Worm (Caenorhabditis elegans): ENCODE measurements around the gene Y116A8C.27.

The Y116A8C.27 gene

DNA sequence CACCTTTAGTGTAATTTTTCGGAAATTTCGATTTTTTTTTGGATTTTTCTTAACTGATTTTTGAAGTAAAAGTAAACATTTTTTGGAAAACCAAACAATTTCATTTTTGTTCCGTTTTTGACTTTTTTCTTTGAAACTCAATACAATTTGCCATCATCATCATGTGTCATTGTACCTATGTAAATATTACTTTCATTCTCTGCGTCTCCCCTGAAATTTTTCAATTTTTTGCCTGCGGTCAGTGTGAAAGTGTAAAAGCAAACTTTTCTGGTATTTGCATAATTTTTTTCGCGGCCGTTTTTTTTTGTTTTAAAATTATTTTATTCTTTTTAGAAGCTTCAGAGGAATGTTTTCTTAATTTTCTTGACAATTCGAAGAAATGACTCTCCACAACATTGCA lies 2.4 kb downstream of the Y116A8C.27 start, which contains the start of gene Y116A8C.29:
Gene Y116A8C.29, plus strand, starts transcription at position 328 of the 400 bp plus-strand sequence.
- no peak for TF ChIP-seq ahr-1 (tag; optimal IDR thresholded peaks at IDR 0.05)
- no peak for TF ChIP-seq fax-1 (tag; optimal IDR thresholded peaks at IDR 0.05)
- TF ChIP-seq zip-5 (tag; optimal IDR thresholded peaks at IDR 0.05): no peak
- TF ChIP-seq unc-55 (GFP tag; optimal IDR thresholded peaks at IDR 0.05): no peak
- no peak for TF ChIP-seq ceh-34 (tag; optimal IDR thresholded peaks at IDR 0.05)
- TF ChIP-seq elt-4 (tag; optimal IDR thresholded peaks at IDR 0.05): no peak
- TF ChIP-seq hlh-15 (tag; optimal IDR thresholded peaks at IDR 0.05): no peak
- no peak for TF ChIP-seq tbx-2 (tag; optimal IDR thresholded peaks at IDR 0.05)
- no peak for TF ChIP-seq mec-3 (tag; optimal IDR thresholded peaks at IDR 0.05; ENCODE audit: borderline replicate concordance)
- TF ChIP-seq elt-2 (tag; optimal IDR thresholded peaks at IDR 0.05): no peak

DNA sequence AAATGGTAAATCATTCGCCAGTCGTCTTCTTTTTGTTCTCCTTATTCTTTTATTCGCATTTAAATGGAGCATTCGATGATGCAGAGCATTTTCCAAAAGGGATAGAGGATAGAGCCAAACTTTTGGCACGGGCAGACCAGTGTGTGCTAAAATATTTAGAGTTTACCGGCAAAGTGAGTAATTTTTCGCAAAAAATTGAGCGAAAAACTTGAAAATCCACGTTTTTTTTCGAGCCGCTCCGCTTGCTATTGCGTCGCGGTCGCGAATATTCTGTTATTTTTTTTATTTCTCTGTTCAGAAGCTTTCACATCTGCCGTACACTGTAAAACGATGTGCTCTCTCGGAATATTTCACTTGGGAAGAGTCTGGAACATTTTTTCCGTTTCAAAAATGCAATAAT lies 7.2 kb downstream of the Y116A8C.27 start, which contains the start of gene Y116A8C.43:
Gene Y116A8C.43, plus strand, starts transcription at position 3 of the 400 bp plus-strand sequence.
- TF ChIP-seq ceh-24 (tag; optimal IDR thresholded peaks at IDR 0.05) (no peak), hlh-13 (GFP tag; optimal IDR thresholded peaks at IDR 0.05) (no peak), hlh-15 (tag; optimal IDR thresholded peaks at IDR 0.05) (no peak), dmd-4 (tag; optimal IDR thresholded peaks at IDR 0.05; ENCODE audit: borderline replicate concordance) (no peak), C38D4.7 (GFP tag; optimal IDR thresholded peaks at IDR 0.05) (no peak), ceh-6 (GFP tag; optimal IDR thresholded peaks at IDR 0.05) (no peak), ceh-18 (tag; optimal IDR thresholded peaks at IDR 0.05) (no peak), dve-1 (tag; optimal IDR thresholded peaks at IDR 0.05) (no peak), ceh-9 (tag; optimal IDR thresholded peaks at IDR 0.05) (no peak), che-1 (tag; optimal IDR thresholded peaks at IDR 0.05) (no peak), hlh-30 (tag; optimal IDR thresholded peaks at IDR 0.05; ENCODE audit: insufficient read depth) (no peak), tbx-2 (tag; optimal IDR thresholded peaks at IDR 0.05) (no peak), fkh-10 (GFP tag; optimal IDR thresholded peaks at IDR 0.05) (no peak), C08G9.2 (tag; optimal IDR thresholded peaks at IDR 0.05) (no peak), lim-6 (tag; optimal IDR thresholded peaks at IDR 0.05) (no peak)

DNA sequence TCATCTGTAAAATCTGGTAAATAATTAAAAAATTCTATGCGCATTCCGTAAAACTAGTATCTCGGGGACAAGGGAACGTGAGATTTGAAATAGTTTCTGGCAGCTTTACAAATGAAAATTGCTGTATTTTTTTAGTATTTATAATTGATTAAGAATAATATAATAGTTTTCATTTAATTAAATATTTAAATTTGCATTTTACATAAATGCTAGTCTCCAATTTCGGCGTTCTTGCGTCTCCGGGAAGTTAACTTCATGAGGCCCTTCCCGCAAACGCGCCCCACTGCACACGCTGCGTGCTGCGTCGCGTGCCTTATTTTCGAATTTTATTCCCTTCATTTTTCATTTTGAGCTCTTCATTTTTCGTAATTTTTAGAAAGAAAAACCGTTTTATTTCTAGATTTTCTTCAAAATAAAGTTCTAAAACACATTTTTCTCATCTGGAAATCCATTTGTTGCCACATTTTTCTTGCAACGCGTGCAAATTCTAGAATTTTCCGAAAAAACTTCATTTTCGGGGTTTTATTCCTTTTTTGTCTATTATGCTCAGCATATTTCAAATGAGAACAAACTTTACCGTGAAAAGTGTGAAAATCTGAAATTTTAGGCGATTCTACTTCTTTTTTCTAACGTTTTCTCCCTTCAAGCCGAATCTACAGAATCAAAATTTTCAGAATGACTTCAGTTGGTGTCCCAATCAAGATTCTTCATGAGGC lies 8.5 kb downstream of the Y116A8C.27 start, which contains the start of the genes snx-13 and snr-1:
Gene snx-13, minus strand, starts transcription at position 55 of the 716 bp plus-strand sequence.
Gene snr-1, plus strand, starts transcription at position 666 of the 716 bp plus-strand sequence.
- TF ChIP-seq ceh-34 (tag; optimal IDR thresholded peaks at IDR 0.05): peak; percentile 95
- peak; percentile 79 for TF ChIP-seq pat-9 (tag; optimal IDR thresholded peaks at IDR 0.05)
- TF ChIP-seq fax-1 (tag; optimal IDR thresholded peaks at IDR 0.05): peak; percentile 96
- TF ChIP-seq C08G9.2 (tag; optimal IDR thresholded peaks at IDR 0.05): peak; percentile 94
- peak; percentile 45 for TF ChIP-seq sox-2 (GFP tag; IDR thresholded peaks at IDR 0.05)
- TF ChIP-seq ceh-31 (tag; optimal IDR thresholded peaks at IDR 0.05): peak; percentile 99
- peak; percentile 47 for TF ChIP-seq nfya-1 (tag; optimal IDR thresholded peaks at IDR 0.05)
- TF ChIP-seq dve-1 (tag; optimal IDR thresholded peaks at IDR 0.05): no peak
- peak; percentile 89 for TF ChIP-seq pqm-1 (tag; optimal IDR thresholded peaks at IDR 0.05)
- TF ChIP-seq elt-4 (tag; optimal IDR thresholded peaks at IDR 0.05): no peak
- TF ChIP-seq unc-3 (GFP tag; conservative IDR thresholded peaks at IDR 0.05): peak; percentile 72; the same call in 1 of the 2 replicates
- peak; percentile 96 for TF ChIP-seq unc-3 (tag; optimal IDR thresholded peaks at IDR 0.05)
- TF ChIP-seq pha-2 (tag; optimal IDR thresholded peaks at IDR 0.05): peak; percentile 94
- TF ChIP-seq fkh-6 (tag; optimal IDR thresholded peaks at IDR 0.05): peak; percentile 42
- peak; percentile 93 for TF ChIP-seq F13H6.1 (tag; optimal IDR thresholded peaks at IDR 0.05)
- peak; percentile 87 for TF ChIP-seq C38D4.7 (GFP tag; optimal IDR thresholded peaks at IDR 0.05)
- TF ChIP-seq hlh-13 (GFP tag; optimal IDR thresholded peaks at IDR 0.05): peak; percentile 71
- TF ChIP-seq sdc-2 (tag; optimal IDR thresholded peaks at IDR 0.05): peak; percentile 68
- TF ChIP-seq ttx-3 (tag; optimal IDR thresholded peaks at IDR 0.05): peak; percentile 95
- peak; percentile 97 for TF ChIP-seq hlh-15 (tag; optimal IDR thresholded peaks at IDR 0.05)
- TF ChIP-seq pax-1 (tag; optimal IDR thresholded peaks at IDR 0.05): no peak
- TF ChIP-seq hlh-30 (tag; optimal IDR thresholded peaks at IDR 0.05; ENCODE audit: insufficient read depth): no peak
- peak; percentile 94 for TF ChIP-seq rnt-1 (tag; optimal IDR thresholded peaks at IDR 0.05)
- TF ChIP-seq npax-4 (tag; optimal IDR thresholded peaks at IDR 0.05): peak; percentile 64
- TF ChIP-seq ref-2 (tag; optimal IDR thresholded peaks at IDR 0.05): peak; percentile 98
- TF ChIP-seq eyg-1 (tag; optimal IDR thresholded peaks at IDR 0.05): peak; percentile 78
- TF ChIP-seq ahr-1 (tag; optimal IDR thresholded peaks at IDR 0.05): peak; percentile 98
- peak; percentile 82 for TF ChIP-seq ceh-45 (GFP tag; IDR thresholded peaks at IDR 0.05)
- no peak for TF ChIP-seq K09A11.1 (tag; optimal IDR thresholded peaks at IDR 0.05; ENCODE audit: insufficient read depth)
- TF ChIP-seq ceh-22 (tag; optimal IDR thresholded peaks at IDR 0.05): no peak
- TF ChIP-seq nhr-232 (tag; optimal IDR thresholded peaks at IDR 0.05): no peak
- peak; percentile 95 for TF ChIP-seq ceh-2 (tag; optimal IDR thresholded peaks at IDR 0.05)
- TF ChIP-seq ceh-48 (tag; optimal IDR thresholded peaks at IDR 0.05): peak; percentile 68
- TF ChIP-seq ceh-18 (tag; optimal IDR thresholded peaks at IDR 0.05): peak; percentile 54

All from whole organism, late embryonic.